Worm (Caenorhabditis elegans) whole organism, L4/young adult: ENCODE results near the gene T14G12.12.

Experiments
- W03F9.2 ChIP-seq: fragments of 150-350 bp; optimal IDR thresholded peaks from 2 replicates; lab custom pipeline; 2014; ENCODE audit warnings: missing biosample characterization, missing genetic modification characterization
- dao-5 ChIP-seq: sonication (generic microtip); optimal IDR thresholded peaks from 2 replicates; lab custom pipeline; 2016; ENCODE audit warnings: missing genotype, missing genetic modification characterization, moderate library complexity, missing compliant biosample characterization
- him-1 ChIP-seq: sonication (generic microtip); optimal IDR thresholded peaks from 2 replicates; lab custom pipeline; 2016; ENCODE audit warnings: missing genotype, missing genetic modification reagents, missing genetic modification characterization, missing compliant biosample characterization

ce11 chrX:3733732-3734131, 24.6 kb downstream of the T14G12.12 start, which contains the start of gene tag-18:
- TF ChIP-seq dao-5 (tag; lab: Kevin White, UChicago) = no peak
- TF ChIP-seq W03F9.2 (tag; lab: Kevin White, UChicago) = no peak
- no peak for TF ChIP-seq him-1 (tag; lab: Kevin White, UChicago)
